Fruit fly (Drosophila melanogaster) whole organism, embryonic: ENCODE measurements around the gene Dok.

Source experiments
- CG43689 ChIP-seq: fragments of 200-800 bp; sonication (Bioruptor generic); IDR thresholded peaks from 2 replicates; pipeline ENCODE4 v1.3.6; 2022; ENCODE audit warnings: missing biosample characterization, missing genetic modification characterization
- CTCF ChIP-seq: fragments of 200-800 bp; sonication (Bioruptor generic); optimal IDR thresholded peaks from 2 replicates; lab custom pipeline; 2017; ENCODE audit warnings: missing biosample characterization, mild to moderate bottlenecking, missing genetic modification characterization, moderate library complexity
- HmgD ChIP-seq: fragments of 200-800 bp; sonication (Bioruptor generic); optimal IDR thresholded peaks from 3 replicates; lab custom pipeline; 2016; ENCODE audit warnings: missing biosample characterization, missing genetic modification characterization
- Hsf ChIP-seq: fragments of 200-800 bp; sonication (Bioruptor generic); optimal IDR thresholded peaks from 3 replicates; lab custom pipeline; 2016; ENCODE audit warnings: missing biosample characterization, missing genetic modification characterization
- Six4 ChIP-seq: fragments of 200-800 bp; sonication (Bioruptor generic); optimal IDR thresholded peaks from 2 replicates; lab custom pipeline; 2016; ENCODE audit warnings: missing biosample characterization, missing genetic modification characterization
- ara ChIP-seq: fragments of 200-800 bp; sonication (Bioruptor generic); IDR thresholded peaks from 2 replicates; pipeline ENCODE4 v1.3.6; 2022; ENCODE audit warnings: missing biosample characterization, missing genetic modification characterization
- croc ChIP-seq: fragments of 200-800 bp; sonication (Bioruptor generic); conservative IDR thresholded peaks from 3 replicates; pipeline ENCODE4 v1.3.6; 2022; ENCODE audit warnings: missing biosample characterization, missing genetic modification characterization
- mirr ChIP-seq: fragments of 200-800 bp; sonication (Bioruptor generic); optimal IDR thresholded peaks from 3 replicates; lab custom pipeline; 2018; ENCODE audit warnings: missing biosample characterization, mild to moderate bottlenecking, missing genetic modification characterization

dm6 chrX:7334801-7335176 lies 10.8 kb downstream of the Dok start:
- TF ChIP-seq CG43689 (GFP tag; lab: Robert Waterston, UW), result no peak
- no peak for TF ChIP-seq HmgD (GFP tag; lab: Kevin White, UChicago)
- peak; percentile 40 for TF ChIP-seq Six4 (GFP tag; lab: Kevin White, UChicago)
- peak; percentile 57 for TF ChIP-seq croc (GFP tag; lab: Robert Waterston, UW)
- no peak for TF ChIP-seq mirr (GFP tag; lab: Kevin White, UChicago)
- no peak for TF ChIP-seq CTCF
- TF ChIP-seq ara (GFP tag; lab: Robert Waterston, UW), result peak; percentile 31; the same call in 1 of the 2 replicates
- peak; percentile 2 for TF ChIP-seq Hsf
